Fruit fly (Drosophila melanogaster) Kc167 (cell line): ENCODE results near the gene CG32536.

Source experiments
- Myc ChIP-seq: fragments of >200 bp; optimal IDR thresholded peaks from 2 replicates; lab custom pipeline; 2017; ENCODE audit warnings: missing external identifiers
- Sin3A ChIP-seq: fragments of >200 bp; optimal IDR thresholded peaks from 2 replicates; lab custom pipeline; 2018; ENCODE audit warnings: missing external identifiers
- h ChIP-seq: fragments of >200 bp; optimal IDR thresholded peaks from 3 replicates; lab custom pipeline; 2018; ENCODE audit warnings: missing external identifiers
- insv ChIP-seq: fragments of >200 bp; optimal IDR thresholded peaks from 3 replicates; lab custom pipeline; 2018; ENCODE audit warnings: missing external identifiers
- psq ChIP-seq: fragments of >200 bp; optimal IDR thresholded peaks from 2 replicates; lab custom pipeline; 2017; ENCODE audit warnings: missing external identifiers
- ttk ChIP-seq: sonication (Bioruptor generic); optimal IDR thresholded peaks from 2 replicates; lab custom pipeline; 2017; ENCODE audit warnings: missing external identifiers

CG32536 gene

dm6 chrX:19276489-19277117 is at the start of gene CG32536, which contains the start of gene CG32537:
CG32536 (minus strand) TSS chrX:19276898.
CG32537 (minus strand) TSS chrX:19276539.
- TF ChIP-seq h (no peak), psq (lab: Kevin White, UChicago) (no peak), ttk (lab: Kevin White, UChicago) (no peak), Sin3A (no peak), Myc (no peak), insv (no peak)

dm6 chrX:19325729-19326473 is 49.2 kb upstream of the CG32536 start:
- TF ChIP-seq psq (lab: Kevin White, UChicago): no peak
- no peak for TF ChIP-seq insv
- no peak for TF ChIP-seq h
- TF ChIP-seq Myc: no peak
- TF ChIP-seq ttk (lab: Kevin White, UChicago): no peak
- no peak for TF ChIP-seq Sin3A

dm6 chrX:19324576-19325353 is 48.1 kb upstream of the CG32536 start:
- TF ChIP-seq h: no peak
- TF ChIP-seq psq (lab: Kevin White, UChicago): no peak
- TF ChIP-seq Sin3A: no peak
- no peak for TF ChIP-seq ttk (lab: Kevin White, UChicago)
- no peak for TF ChIP-seq Myc
- TF ChIP-seq insv: no peak

dm6 chrX:19323835-19324133 is 47.1 kb upstream of the CG32536 start:
- no peak for TF ChIP-seq ttk (lab: Kevin White, UChicago)
- no peak for TF ChIP-seq Myc
- TF ChIP-seq psq (lab: Kevin White, UChicago): no peak
- no peak for TF ChIP-seq Sin3A
- TF ChIP-seq h: no peak
- TF ChIP-seq insv: no peak

dm6 chrX:19322945-19323834 is 46.5 kb upstream of the CG32536 start:
- no peak for TF ChIP-seq Sin3A
- TF ChIP-seq h: no peak
- TF ChIP-seq Myc: no peak
- TF ChIP-seq insv: no peak
- TF ChIP-seq ttk (lab: Kevin White, UChicago): no peak
- TF ChIP-seq psq (lab: Kevin White, UChicago): no peak

dm6 chrX:19321820-19322708 is 45.4 kb upstream of the CG32536 start, which contains the start of gene out:
out (minus strand) TSS chrX:19322106.
- no peak for TF ChIP-seq ttk (lab: Kevin White, UChicago)
- no peak for TF ChIP-seq h
- no peak for TF ChIP-seq psq (lab: Kevin White, UChicago)
- no peak for TF ChIP-seq Myc
- no peak for TF ChIP-seq insv
- no peak for TF ChIP-seq Sin3A

- TF ChIP-seq h (no peak), insv (no peak), Sin3A (no peak)
Measured at dm6 chrX:19318924-19319323, 42.2 kb upstream of the CG32536 start.

- TF ChIP-seq Sin3A: no peak
Measured at dm6 chrX:19317058-19317767, 40.5 kb upstream of the CG32536 start.

dm6 chrX:19316583-19316982 is 39.9 kb upstream of the CG32536 start:
- no peak for TF ChIP-seq Myc
- no peak for TF ChIP-seq ttk (lab: Kevin White, UChicago)
- no peak for TF ChIP-seq Sin3A
- TF ChIP-seq insv: no peak
- no peak for TF ChIP-seq psq (lab: Kevin White, UChicago)
- no peak for TF ChIP-seq h

dm6 chrX:19315421-19316260 is 38.9 kb upstream of the CG32536 start:
- TF ChIP-seq Myc: no peak
- TF ChIP-seq insv: no peak
- no peak for TF ChIP-seq h
- no peak for TF ChIP-seq ttk (lab: Kevin White, UChicago)
- no peak for TF ChIP-seq Sin3A
- no peak for TF ChIP-seq psq (lab: Kevin White, UChicago)
